Fruit fly (Drosophila melanogaster) S2 (cell line): ENCODE results near the gene CG17712.

Experiments
- CG8478 ChIP-seq: fragments of >200 bp; optimal IDR thresholded peaks from 2 replicates; lab custom pipeline; 2018
- CTCF ChIP-seq, 2 experiments: fragments of >200 bp; optimal IDR thresholded peaks; 2 replicates each; lab custom pipeline; 2018

DNA sequence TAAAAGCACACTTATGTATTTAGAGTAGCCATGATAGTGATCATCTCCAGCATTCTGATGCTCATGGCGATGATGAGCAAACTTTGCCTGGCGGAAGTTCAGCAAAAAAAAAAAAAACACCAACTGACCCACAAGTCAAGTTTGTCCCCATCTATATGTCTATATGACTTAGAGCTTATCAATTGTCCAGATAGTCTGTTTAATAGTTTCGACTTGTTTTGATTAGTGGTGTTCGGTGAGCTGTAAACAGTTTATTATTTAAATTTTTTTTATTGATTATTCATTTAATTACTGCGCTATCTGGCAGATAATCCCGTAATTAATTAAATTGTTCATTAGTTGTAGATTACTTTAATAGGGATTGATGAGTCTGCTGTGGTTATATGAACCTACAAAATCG is 8.1 kb downstream of the CG17712 start:
- TF ChIP-seq CTCF (optimal IDR thresholded peaks at IDR 0.05; lab: Kevin White, UChicago) (no peak), CG8478 (no peak)
